Fruit fly (Drosophila melanogaster) whole organism, wandering third instar larva: ENCODE results near the gene tara.

Experiments used
- Abd-B ChIP-seq: fragments of >200 bp; optimal IDR thresholded peaks from 2 replicates; lab custom pipeline; 2017; ENCODE audit warnings: missing biosample characterization, missing genetic modification characterization
- CG32264 ChIP-seq: fragments of 200-800 bp; sonication (Bioruptor generic); optimal IDR thresholded peaks from 2 replicates; lab custom pipeline; 2016; ENCODE audit warnings: missing biosample characterization, missing genetic modification characterization
- CG9705 ChIP-seq: fragments of 200-800 bp; sonication (Bioruptor generic); optimal IDR thresholded peaks from 2 replicates; lab custom pipeline; 2018; ENCODE audit warnings: missing biosample characterization, mild to moderate bottlenecking, missing genetic modification characterization
- CrebA ChIP-seq: fragments of 200-800 bp; sonication (Bioruptor generic); optimal IDR thresholded peaks from 2 replicates; lab custom pipeline; 2016; ENCODE audit warnings: missing biosample characterization, mild to moderate bottlenecking, missing genetic modification characterization, borderline replicate concordance
- Dfd ChIP-seq: fragments of >200 bp; optimal IDR thresholded peaks from 2 replicates; lab custom pipeline; 2017; ENCODE audit warnings: missing biosample characterization, missing genetic modification characterization
- Dif ChIP-seq: fragments of 200-275, 200-300 bp; sonication (Bioruptor generic); optimal IDR thresholded peaks from 2 replicates; lab custom pipeline; 2018; ENCODE audit warnings: missing biosample characterization, missing genetic modification characterization; ENCODE audit not compliant: partially characterized antibody
- GATAd ChIP-seq: sonication (Bioruptor generic); optimal IDR thresholded peaks from 2 replicates; lab custom pipeline; 2016; ENCODE audit warnings: missing biosample characterization, missing genetic modification characterization
- HLH106 ChIP-seq: fragments of 200-800 bp; optimal IDR thresholded peaks from 3 replicates; lab custom pipeline; 2019; ENCODE audit warnings: missing biosample characterization, mild to moderate bottlenecking, missing genetic modification characterization, moderate library complexity
- Hnf4 ChIP-seq: fragments of 200-800 bp; sonication (Bioruptor generic); optimal IDR thresholded peaks from 2 replicates; lab custom pipeline; 2016; ENCODE audit warnings: missing biosample characterization, mild to moderate bottlenecking, missing genetic modification characterization
- Hr78 ChIP-seq: fragments of >200 bp; optimal IDR thresholded peaks from 2 replicates; lab custom pipeline; 2017; ENCODE audit warnings: missing biosample characterization, missing genetic modification characterization
- Hr83 ChIP-seq: fragments of 200-300 bp; sonication (Bioruptor generic); optimal IDR thresholded peaks from 2 replicates; lab custom pipeline; 2016; ENCODE audit warnings: missing biosample characterization, mild to moderate bottlenecking, missing genetic modification characterization, moderate library complexity; ENCODE audit not compliant: poor library complexity, severe bottlenecking
- Jra ChIP-seq: sonication (Bioruptor generic); optimal IDR thresholded peaks from 2 replicates; lab custom pipeline; 2016; ENCODE audit warnings: missing biosample characterization, missing genetic modification characterization
- Mio ChIP-seq: sonication (Bioruptor generic); optimal IDR thresholded peaks from 2 replicates; lab custom pipeline; 2016; ENCODE audit warnings: missing biosample characterization, missing genetic modification characterization
- Myc ChIP-seq: fragments of >200 bp; optimal IDR thresholded peaks from 2 replicates; lab custom pipeline; 2017
- N ChIP-seq: fragments of >200 bp; optimal IDR thresholded peaks from 2 replicates; lab custom pipeline; 2018; ENCODE audit warnings: missing biosample characterization, missing external identifiers, missing genetic modification characterization
- OdsH ChIP-seq: fragments of 200-800 bp; sonication (Bioruptor generic); optimal IDR thresholded peaks from 2 replicates; lab custom pipeline; 2016; ENCODE audit warnings: missing biosample characterization, mild to moderate bottlenecking, missing genetic modification characterization
- Rel ChIP-seq, 2 experiments: fragments of 200-800 bp; sonication (Bioruptor generic) in 1 of 2; optimal IDR thresholded peaks; 2 replicates in 1 of 2; 3 replicates in 1 of 2; lab custom pipeline; 2016 to 2019; ENCODE audit warnings: mild to moderate bottlenecking in 2 of 2, missing biosample characterization in 2 of 2, missing genetic modification characterization in 2 of 2, moderate library complexity in 1 of 2
- Sp1 ChIP-seq: fragments of 200-800 bp; sonication (Bioruptor generic); optimal IDR thresholded peaks from 3 replicates; lab custom pipeline; 2019; ENCODE audit warnings: missing biosample characterization, mild to moderate bottlenecking, missing genetic modification characterization, moderate library complexity
- Vsx2 ChIP-seq: fragments of 200-300, 225-300 bp; sonication (Bioruptor generic); optimal IDR thresholded peaks from 2 replicates; lab custom pipeline; 2018; ENCODE audit warnings: missing biosample characterization, missing genetic modification characterization; ENCODE audit not compliant: partially characterized antibody
- br ChIP-seq: fragments of 200-800 bp; sonication (Bioruptor generic); optimal IDR thresholded peaks from 2 replicates; lab custom pipeline; 2016; ENCODE audit warnings: missing biosample characterization, missing genetic modification characterization
- brk ChIP-seq: fragments of 200-800 bp; sonication (Bioruptor generic); optimal IDR thresholded peaks from 2 replicates; lab custom pipeline; 2016; ENCODE audit warnings: missing biosample characterization, mild to moderate bottlenecking, missing genetic modification characterization
- dl ChIP-seq, 2 experiments: fragments of 175-275, 200-275 bp in 1 of 2; fragments of 200-275 bp in 1 of 2; sonication (Bioruptor generic); optimal IDR thresholded peaks; lab custom pipeline; 2018; ENCODE audit warnings: mild to moderate bottlenecking in 2 of 2, missing biosample characterization in 2 of 2, missing genetic modification characterization in 2 of 2, moderate library complexity in 2 of 2; ENCODE audit not compliant: partially characterized antibody in 2 of 2, insufficient read depth in 1 of 2
- dmrt93B ChIP-seq: fragments of 200-800 bp; sonication (Bioruptor generic); optimal IDR thresholded peaks from 2 replicates; lab custom pipeline; 2018; ENCODE audit warnings: missing biosample characterization, mild to moderate bottlenecking, missing genetic modification characterization
- dsf ChIP-seq: sonication (Bioruptor generic); optimal IDR thresholded peaks from 2 replicates; lab custom pipeline; 2016; ENCODE audit warnings: missing biosample characterization, missing genetic modification characterization, borderline replicate concordance
- ey ChIP-seq: fragments of 200-800 bp; sonication (Bioruptor generic); optimal IDR thresholded peaks from 2 replicates; lab custom pipeline; 2016; ENCODE audit warnings: missing biosample characterization, missing genetic modification characterization
- foxo ChIP-seq, 2 experiments: fragments of 200-800 bp; sonication (Bioruptor generic); optimal IDR thresholded peaks; 2 replicates in 1 of 2; 3 replicates in 1 of 2; lab custom pipeline; 2016 to 2017; ENCODE audit warnings: missing biosample characterization in 2 of 2, missing genetic modification characterization in 2 of 2
- fru ChIP-seq: fragments of 200-800 bp; sonication (Bioruptor generic); optimal IDR thresholded peaks from 3 replicates; lab custom pipeline; 2016; ENCODE audit warnings: missing biosample characterization, mild to moderate bottlenecking, missing genetic modification characterization
- h ChIP-seq: fragments of 200-800 bp; sonication (Bioruptor generic); optimal IDR thresholded peaks from 3 replicates; lab custom pipeline; 2016; ENCODE audit warnings: missing biosample characterization, mild to moderate bottlenecking, missing genetic modification characterization
- jim ChIP-seq: fragments of 175-275, 200-325 bp; sonication (Bioruptor generic); optimal IDR thresholded peaks from 2 replicates; lab custom pipeline; 2016; ENCODE audit warnings: missing biosample characterization, mild to moderate bottlenecking, missing genetic modification characterization
- lola ChIP-seq: fragments of >200 bp; optimal IDR thresholded peaks from 2 replicates; lab custom pipeline; 2017; ENCODE audit warnings: missing biosample characterization, missing genetic modification characterization
- pan ChIP-seq: fragments of >200 bp; optimal IDR thresholded peaks from 2 replicates; lab custom pipeline; 2017
- psq ChIP-seq: fragments of 200-800 bp; sonication (Bioruptor generic); optimal IDR thresholded peaks from 3 replicates; lab custom pipeline; 2017; ENCODE audit warnings: missing biosample characterization, mild to moderate bottlenecking, missing genetic modification characterization, moderate library complexity
- rgr ChIP-seq: fragments of 200-800 bp; sonication (Bioruptor generic); optimal IDR thresholded peaks from 3 replicates; lab custom pipeline; 2016; ENCODE audit warnings: missing biosample characterization, mild to moderate bottlenecking, missing genetic modification characterization
- sage ChIP-seq: fragments of 200-800 bp; sonication (Bioruptor generic); optimal IDR thresholded peaks from 2 replicates; lab custom pipeline; 2016; ENCODE audit warnings: missing biosample characterization, mild to moderate bottlenecking, missing genetic modification characterization
- sv ChIP-seq: fragments of 200-800 bp; sonication (Bioruptor generic); optimal IDR thresholded peaks from 3 replicates; lab custom pipeline; 2016; ENCODE audit warnings: missing biosample characterization, missing genetic modification characterization
- tai ChIP-seq: sonication (Bioruptor generic); optimal IDR thresholded peaks from 2 replicates; lab custom pipeline; 2016; ENCODE audit warnings: missing biosample characterization, missing genetic modification characterization
- usp ChIP-seq: fragments of >200 bp; optimal IDR thresholded peaks from 2 replicates; lab custom pipeline; 2017; ENCODE audit warnings: missing biosample characterization, missing genetic modification characterization
- woc ChIP-seq: sonication (Bioruptor generic); optimal IDR thresholded peaks from 2 replicates; lab custom pipeline; 2016; ENCODE audit warnings: missing biosample characterization, mild to moderate bottlenecking, missing genetic modification characterization

Gene tara

DNA sequence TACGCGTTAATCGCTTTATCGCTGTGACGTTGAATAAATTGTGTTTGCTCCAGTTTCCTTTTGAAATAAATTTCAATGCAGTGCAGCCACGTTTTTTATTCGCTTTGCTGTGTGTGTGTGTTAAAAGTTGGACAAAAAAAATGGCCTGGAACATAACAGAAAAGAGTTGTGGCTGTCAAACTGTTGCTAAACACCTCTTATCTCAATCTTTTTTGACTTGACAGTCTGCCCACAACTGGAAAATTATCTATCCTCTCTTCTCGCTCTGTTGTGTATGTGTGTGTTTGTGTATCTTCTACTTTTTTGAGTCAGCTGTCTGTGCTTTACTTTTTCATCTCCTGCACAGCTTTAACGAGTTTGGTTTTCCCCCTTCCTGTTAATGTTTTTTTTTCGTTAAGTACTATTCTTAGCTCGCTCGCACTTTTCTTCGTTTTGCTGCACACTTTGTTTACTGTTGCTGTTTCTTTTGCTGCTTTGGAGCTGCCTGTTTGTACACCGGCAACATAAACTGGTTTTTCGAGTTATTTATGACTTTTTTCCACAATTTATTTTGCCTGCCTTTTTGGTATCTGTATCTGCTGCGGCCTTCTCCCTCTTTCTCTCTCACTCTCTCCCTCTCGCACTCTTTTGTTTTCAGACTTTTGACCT lies 55.7 kb downstream of the tara start:
- TF ChIP-seq foxo (GFP tag; optimal IDR thresholded peaks at IDR 0.05; lab: Kevin White, UChicago) (no peak), brk (peak; percentile 9), Vsx2 (peak; percentile 71), Dif (GFP tag; lab: Kevin White, UChicago) (peak; percentile 37), Rel (GFP tag; optimal IDR thresholded peaks at IDR 0.05; lab: Kevin White, UChicago) (no peak), Rel (tag; optimal IDR thresholded peaks at IDR 0.05; lab: Kevin White, UChicago) (peak; percentile 63), tai (GFP tag; lab: Kevin White, UChicago) (no peak), psq (peak; percentile 87), dl (GFP tag; optimal IDR thresholded peaks at IDR 0.05; lab: Kevin White, UChicago; ENCODE audit: insufficient read depth in 1 of 2, partially characterized antibody in 2 of 2) (peak in 1 of 2 experiments; percentile 42)
- TF ChIP-seq, all 38 proteins: peak for 6

DNA sequence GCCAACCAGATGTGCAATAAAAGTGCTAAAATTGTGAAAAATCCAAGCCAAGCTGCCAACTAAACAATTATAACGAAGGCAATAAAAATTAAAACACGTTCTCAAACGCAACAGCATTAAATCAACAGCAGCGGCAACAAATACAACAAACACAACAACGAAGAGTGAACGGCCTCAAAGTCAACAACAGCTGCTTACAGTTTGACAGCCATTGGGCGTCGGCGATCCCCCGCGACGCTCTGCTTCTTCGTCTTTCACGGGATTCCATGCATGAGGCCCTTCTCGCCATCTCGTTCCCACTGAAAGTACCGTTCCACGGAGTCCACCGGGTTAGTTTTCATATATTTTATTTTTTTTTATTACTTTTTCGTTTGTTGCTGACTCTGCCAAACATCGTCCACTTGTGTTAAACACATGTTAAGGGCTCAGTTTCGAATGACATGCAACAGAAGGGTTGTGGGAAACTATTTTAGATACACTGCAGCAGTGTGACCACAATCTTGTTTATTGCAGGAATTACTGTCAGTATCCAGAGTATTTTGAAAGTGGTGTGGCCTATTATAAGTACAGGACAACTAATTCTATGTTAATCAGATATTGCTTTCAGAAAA lies 56.7 kb downstream of the tara start:
- TF ChIP-seq dl (GFP tag; optimal IDR thresholded peaks at IDR 0.05; lab: Kevin White, UChicago; ENCODE audit: insufficient read depth in 1 of 2, partially characterized antibody in 2 of 2): no peak
- peak; percentile 10 for TF ChIP-seq HLH106 (tag; lab: Kevin White, UChicago)
- TF ChIP-seq Dfd (GFP tag; lab: Kevin White, UChicago): no peak
- no peak for TF ChIP-seq Mio
- TF ChIP-seq N (GFP tag; lab: Kevin White, UChicago): no peak
- TF ChIP-seq br: peak; percentile 23
- peak; percentile 10 for TF ChIP-seq fru (GFP tag; lab: Kevin White, UChicago)
- no peak for TF ChIP-seq Dif (GFP tag; lab: Kevin White, UChicago)
- no peak for TF ChIP-seq lola (GFP tag; lab: Kevin White, UChicago)
- TF ChIP-seq Hr83 (GFP tag; lab: Kevin White, UChicago): peak; percentile 60
- peak; percentile 46 for TF ChIP-seq Jra (GFP tag; lab: Kevin White, UChicago)
- peak; percentile 80 for TF ChIP-seq jim (GFP tag; lab: Kevin White, UChicago)
- no peak for TF ChIP-seq CrebA (GFP tag; lab: Kevin White, UChicago)
- peak; percentile 18 for TF ChIP-seq dmrt93B
- TF ChIP-seq OdsH: peak; percentile 59
- TF ChIP-seq CG9705 (GFP tag; lab: Kevin White, UChicago): no peak
- peak; percentile 55 for TF ChIP-seq rgr (GFP tag; lab: Kevin White, UChicago)
- no peak for TF ChIP-seq pan (lab: Kevin White, UChicago)
- no peak for TF ChIP-seq dsf (GFP tag; lab: Kevin White, UChicago)
- no peak for TF ChIP-seq woc (GFP tag; lab: Kevin White, UChicago)
- no peak for TF ChIP-seq usp (GFP tag; lab: Kevin White, UChicago)
- no peak for TF ChIP-seq Myc (lab: Kevin White, UChicago)
- TF ChIP-seq Hnf4 (GFP tag; lab: Kevin White, UChicago): peak; percentile 62
- TF ChIP-seq sv (GFP tag; lab: Kevin White, UChicago): no peak
- peak; percentile 27 for TF ChIP-seq psq
- no peak for TF ChIP-seq CG32264 (GFP tag; lab: Kevin White, UChicago)
- no peak for TF ChIP-seq brk
- no peak for TF ChIP-seq ey (GFP tag; lab: Kevin White, UChicago)
- TF ChIP-seq sage (GFP tag; lab: Kevin White, UChicago): no peak
- TF ChIP-seq Vsx2: no peak
- TF ChIP-seq h (GFP tag; lab: Kevin White, UChicago): peak; percentile 55
- TF ChIP-seq tai (GFP tag; lab: Kevin White, UChicago): peak; percentile 74
- TF ChIP-seq Sp1: no peak
- TF ChIP-seq foxo (GFP tag; optimal IDR thresholded peaks at IDR 0.05; lab: Kevin White, UChicago): peak in 1 of 2 experiments; percentile 27
- TF ChIP-seq Hr78 (GFP tag; lab: Kevin White, UChicago): no peak
- no peak for TF ChIP-seq Abd-B (GFP tag; lab: Kevin White, UChicago)
- no peak for TF ChIP-seq GATAd
- TF ChIP-seq Rel (GFP tag; optimal IDR thresholded peaks at IDR 0.05; lab: Kevin White, UChicago): no peak
- peak; percentile 67 for TF ChIP-seq Rel (tag; optimal IDR thresholded peaks at IDR 0.05; lab: Kevin White, UChicago)
